Worm (Caenorhabditis elegans) whole organism, midembryonic: ENCODE measurements around the gene F56C3.8.

Experiments
- T22C8.4 ChIP-seq: fragments of 200-800 bp; sonication (Bioruptor generic); IDR thresholded peaks from 2 replicates; pipeline ENCODE4 v1.3.6; 2022; ENCODE audit warnings: missing genetic modification characterization, missing compliant biosample characterization
- cog-1 ChIP-seq: sonication (generic microtip); optimal IDR thresholded peaks from 2 replicates; lab custom pipeline; 2016; ENCODE audit warnings: missing genetic modification characterization, missing compliant biosample characterization
- flt-1 ChIP-seq: fragments of 200-800 bp; sonication (Bioruptor generic); IDR thresholded peaks from 2 replicates; pipeline ENCODE4 v1.3.6; 2022; ENCODE audit warnings: missing genetic modification characterization, missing compliant biosample characterization
- klf-2 ChIP-seq: fragments of 200-800 bp; sonication (Bioruptor generic); conservative IDR thresholded peaks from 2 replicates; pipeline ENCODE4 v1.3.6; 2022; ENCODE audit warnings: missing genetic modification reagents, missing genetic modification characterization, missing compliant biosample characterization
- tab-1 ChIP-seq: fragments of 200-800 bp; sonication (Bioruptor generic); IDR thresholded peaks from 2 replicates; pipeline ENCODE4 v1.3.6; 2022; ENCODE audit warnings: missing genetic modification characterization, missing compliant biosample characterization
- ztf-23 ChIP-seq: fragments of 200-800 bp; sonication (Bioruptor generic); IDR thresholded peaks from 2 replicates; pipeline ENCODE4 v1.3.6; 2022; ENCODE audit warnings: missing genetic modification reagents, missing genetic modification characterization, missing compliant biosample characterization

- TF ChIP-seq T22C8.4 (GFP tag; lab: Robert Waterston, UW) (no peak), flt-1 (GFP tag; lab: Robert Waterston, UW) (no peak), klf-2 (GFP tag; lab: Robert Waterston, UW) (no peak), cog-1 (tag; lab: Kevin White, UChicago) (no peak), tab-1 (no peak), ztf-23 (GFP tag; lab: Robert Waterston, UW) (no peak)
Measured at ce11 chrX:1409224-1409623, 24.8 kb upstream of the F56C3.8 start.
